Fruit fly (Drosophila melanogaster): ENCODE data around the gene CG14736.

Gene CG14736

dm6 chr3R:12083537-12083936, 43.2 kb downstream of the CG14736 start (continued):
- TF ChIP-seq org-1 (GFP tag; optimal IDR thresholded peaks at IDR 0.05) (no peak), ac (GFP tag; optimal IDR thresholded peaks at IDR 0.05) (no peak), jigr1 (GFP tag; IDR thresholded peaks at IDR 0.05) (no peak), ap (GFP tag; IDR thresholded peaks at IDR 0.05) (no peak), psq (GFP tag; optimal IDR thresholded peaks at IDR 0.05) (no peak), fd102C (GFP tag; optimal IDR thresholded peaks at IDR 0.05) (no peak), CoRest (tag; optimal IDR thresholded peaks at IDR 0.05) (peak; percentile 35), ftz-f1 (GFP tag; optimal IDR thresholded peaks at IDR 0.05) (no peak), CG10147 (GFP tag; optimal IDR thresholded peaks at IDR 0.05) (peak; percentile 15), cwo (GFP tag; optimal IDR thresholded peaks at IDR 0.05) (no peak), tx (GFP tag; optimal IDR thresholded peaks at IDR 0.05) (no peak), CG15011 (GFP tag; optimal IDR thresholded peaks at IDR 0.05) (no peak), bbx (GFP tag; IDR thresholded peaks at IDR 0.05; ENCODE audit: partially characterized antibody) (no peak), CG12219 (GFP tag; optimal IDR thresholded peaks at IDR 0.05) (no peak), CG13894 (tag; optimal IDR thresholded peaks at IDR 0.05) (no peak), CG5245 (GFP tag; optimal IDR thresholded peaks at IDR 0.05) (no peak), sim (GFP tag; IDR thresholded peaks at IDR 0.05) (no peak), chn (GFP tag; optimal IDR thresholded peaks at IDR 0.05) (no peak), rib (GFP tag; IDR thresholded peaks at IDR 0.05) (no peak)

DNA sequence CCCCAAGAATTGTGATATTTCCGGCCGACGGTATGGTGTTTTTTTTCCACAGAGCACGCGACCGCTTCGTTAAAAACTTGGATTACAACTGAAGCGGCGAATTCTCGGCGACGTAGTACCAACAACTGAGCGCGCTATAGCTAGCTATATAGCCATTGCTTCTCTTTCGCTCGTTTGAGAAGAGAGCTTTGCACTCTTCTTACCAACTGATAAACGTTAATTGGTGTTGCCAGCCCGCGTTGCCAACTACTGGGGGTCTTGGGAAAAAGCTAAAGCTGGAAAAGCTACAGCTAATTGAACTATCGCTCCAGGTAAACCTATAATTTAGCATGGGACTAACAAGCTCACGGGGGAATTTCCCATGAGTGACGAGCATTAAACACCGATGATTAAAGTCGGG, 50.2 kb downstream of the CG14736 start, which contains the start of gene ATP8B:
Gene ATP8B (minus strand): TSS at position 64 of the 400 bp plus-strand sequence.
- TF ChIP-seq HmgZ (tag; optimal IDR thresholded peaks at IDR 0.05): no peak
- TF ChIP-seq bowl (GFP tag; IDR thresholded peaks at IDR 0.05): no peak
- TF ChIP-seq CG2712 (tag; optimal IDR thresholded peaks at IDR 0.05): no peak
- TF ChIP-seq CG3995 (GFP tag; optimal IDR thresholded peaks at IDR 0.05): no peak
- no peak for TF ChIP-seq CG7963 (GFP tag; IDR thresholded peaks at IDR 0.05; ENCODE audit: partially characterized antibody)
- TF ChIP-seq CG12236 (GFP tag; optimal IDR thresholded peaks at IDR 0.05): no peak
- TF ChIP-seq lola (GFP tag; optimal IDR thresholded peaks at IDR 0.05): no peak
- TF ChIP-seq onecut (GFP tag; IDR thresholded peaks at IDR 0.05): no peak
- no peak for TF ChIP-seq slou (GFP tag; optimal IDR thresholded peaks at IDR 0.05)
- peak; percentile 19; the same call in 1 of the 3 replicates for TF ChIP-seq CG34224 (GFP tag; IDR thresholded peaks at IDR 0.05; ENCODE audit: partially characterized antibody)
- no peak for TF ChIP-seq CG30403 (GFP tag; optimal IDR thresholded peaks at IDR 0.05)
- TF ChIP-seq CG7928 (GFP tag; optimal IDR thresholded peaks at IDR 0.05): no peak
- TF ChIP-seq CG6813 (GFP tag; optimal IDR thresholded peaks at IDR 0.05): no peak
- no peak for TF ChIP-seq HLHmδ (GFP tag; optimal IDR thresholded peaks at IDR 0.05)
- TF ChIP-seq Dll (GFP tag; IDR thresholded peaks at IDR 0.05; ENCODE audit: partially characterized antibody): peak; percentile 47; the same call in 1 of the 4 replicates
- TF ChIP-seq CG6791 (GFP tag; IDR thresholded peaks at IDR 0.05; ENCODE audit: partially characterized antibody): peak; percentile 26; the same call in 2 of the 3 replicates
- peak; percentile 32 for TF ChIP-seq CG4854 (GFP tag; optimal IDR thresholded peaks at IDR 0.05)
- no peak for TF ChIP-seq CG1024 (GFP tag; IDR thresholded peaks at IDR 0.05)
- TF ChIP-seq tx (GFP tag; optimal IDR thresholded peaks at IDR 0.05): no peak
- no peak for TF ChIP-seq trh (GFP tag; optimal IDR thresholded peaks at IDR 0.05)
- no peak for TF ChIP-seq Atf6 (GFP tag; IDR thresholded peaks at IDR 0.05)
- TF ChIP-seq Ssrp (tag; optimal IDR thresholded peaks at IDR 0.05): no peak
- peak; percentile 79 for TF ChIP-seq CG11504 (tag; optimal IDR thresholded peaks at IDR 0.05)
- no peak for TF ChIP-seq Tbp (GFP tag; optimal IDR thresholded peaks at IDR 0.05)
- peak; percentile 4 for TF ChIP-seq CG13894 (tag; optimal IDR thresholded peaks at IDR 0.05)
- TF ChIP-seq CG12744 (GFP tag; optimal IDR thresholded peaks at IDR 0.05): no peak
- no peak for TF ChIP-seq Oli (tag; optimal IDR thresholded peaks at IDR 0.05)
- no peak for TF ChIP-seq zen (tag; optimal IDR thresholded peaks at IDR 0.05)
- TF ChIP-seq Xbp1 (GFP tag; optimal IDR thresholded peaks at IDR 0.05): no peak
- TF ChIP-seq CG6854 (GFP tag; optimal IDR thresholded peaks at IDR 0.05): no peak
- no peak for TF ChIP-seq Fer3 (tag; optimal IDR thresholded peaks at IDR 0.05)
- TF ChIP-seq Nf-YA (GFP tag; IDR thresholded peaks at IDR 0.05): no peak
- TF ChIP-seq ttk (GFP tag; IDR thresholded peaks at IDR 0.05): no peak
